Worm (Caenorhabditis elegans) whole organism, L4 larva: ENCODE data around the gene ZK637.4.

ENCODE experiments used
- D1046.2 ChIP-seq: fragments of 200-800 bp; sonication (Bioruptor generic); IDR thresholded peaks from 2 replicates; pipeline ENCODE4 v1.3.6; 2022; ENCODE audit warnings: missing genetic modification characterization, missing compliant biosample characterization
- F10B5.3 ChIP-seq: sonication (generic microtip); optimal IDR thresholded peaks from 2 replicates; lab custom pipeline; 2016; ENCODE audit warnings: mild to moderate bottlenecking, missing genetic modification characterization, missing compliant biosample characterization
- F26F4.8 ChIP-seq: fragments of 200-800 bp; sonication (Bioruptor generic); conservative IDR thresholded peaks from 2 replicates; pipeline ENCODE4 v1.3.6; 2022; ENCODE audit warnings: missing genetic modification characterization, missing compliant biosample characterization
- F44E2.7 ChIP-seq: fragments of 200-800 bp; sonication (Bioruptor generic); IDR thresholded peaks from 2 replicates; pipeline ENCODE4 v2.1.2; 2022; ENCODE audit warnings: missing genetic modification characterization, missing compliant biosample characterization
- R02D3.7 ChIP-seq: fragments of 150-350 bp; sonication (generic microtip); optimal IDR thresholded peaks from 3 replicates; lab custom pipeline; 2014; ENCODE audit warnings: missing biosample characterization, missing genetic modification characterization
- T20F7.1 ChIP-seq: fragments of 200-800 bp; sonication (Bioruptor generic); optimal IDR thresholded peaks from 2 replicates; lab custom pipeline; 2018; ENCODE audit warnings: mild to moderate bottlenecking, missing genetic modification characterization, missing compliant biosample characterization
- Y105C5A.15 ChIP-seq: fragments of 200-800 bp; sonication (Bioruptor generic); IDR thresholded peaks from 2 replicates; pipeline ENCODE4 v1.3.6; 2022; ENCODE audit warnings: missing genetic modification characterization, missing compliant biosample characterization
- Y5F2A.4 ChIP-seq: fragments of 200-800 bp; sonication (Bioruptor generic); optimal IDR thresholded peaks from 2 replicates; lab custom pipeline; 2018; ENCODE audit warnings: mild to moderate bottlenecking, missing genetic modification characterization, missing compliant biosample characterization
- arid-1 ChIP-seq: fragments of 200-800 bp; sonication (Bioruptor generic); conservative IDR thresholded peaks from 2 replicates; pipeline ENCODE4 v1.3.6; 2022; ENCODE audit warnings: missing genetic modification reagents, missing genetic modification characterization, missing compliant biosample characterization
- attf-4 ChIP-seq: sonication (generic microtip); optimal IDR thresholded peaks from 3 replicates; lab custom pipeline; 2017; ENCODE audit warnings: missing biosample characterization, missing genetic modification characterization
- ceh-44 ChIP-seq: fragments of 200-800 bp; sonication (Bioruptor generic); IDR thresholded peaks from 2 replicates; pipeline ENCODE4 v1.3.6; 2022; ENCODE audit warnings: missing genetic modification reagents, missing genetic modification characterization, missing compliant biosample characterization
- ceh-82 ChIP-seq: sonication (generic microtip); optimal IDR thresholded peaks from 2 replicates; lab custom pipeline; 2017; ENCODE audit warnings: missing biosample characterization, missing genetic modification characterization
- cey-2 ChIP-seq: sonication (generic microtip); optimal IDR thresholded peaks from 3 replicates; lab custom pipeline; 2017; ENCODE audit warnings: missing genetic modification characterization, mild to moderate bottlenecking, missing compliant biosample characterization, antibody characterized with exemption, borderline replicate concordance; ENCODE audit not compliant: insufficient read depth
- ctbp-1 ChIP-seq: fragments of 200-800 bp; sonication (Bioruptor generic); IDR thresholded peaks from 2 replicates; pipeline ENCODE4 v1.3.6; 2022; ENCODE audit warnings: missing genetic modification reagents, missing genetic modification characterization, missing compliant biosample characterization
- daf-16 ChIP-seq, 3 experiments: sonication (generic microtip); optimal IDR thresholded peaks; 2 replicates each; lab custom pipeline; 2016 to 2017; ENCODE audit warnings: missing genetic modification characterization in 3 of 3, missing genetic modification reagents in 3 of 3, mild to moderate bottlenecking in 2 of 3, missing compliant biosample characterization in 2 of 3, missing biosample characterization in 1 of 3, moderate library complexity in 1 of 3
- daf-19 ChIP-seq: fragments of 200-800 bp; sonication (Bioruptor generic); conservative IDR thresholded peaks from 2 replicates; pipeline ENCODE4 v1.3.6; 2022; ENCODE audit warnings: missing genetic modification characterization, missing compliant biosample characterization
- daf-8 ChIP-seq: fragments of 200-800 bp; sonication (Bioruptor generic); IDR thresholded peaks from 2 replicates; pipeline ENCODE4 v1.3.6; 2022; ENCODE audit warnings: missing genetic modification characterization, missing compliant biosample characterization
- duxl-1 ChIP-seq: sonication (generic microtip); optimal IDR thresholded peaks from 2 replicates; lab custom pipeline; 2016; ENCODE audit warnings: mild to moderate bottlenecking, missing genetic modification characterization, moderate library complexity, missing compliant biosample characterization; ENCODE audit not compliant: poor library complexity
- egl-27 ChIP-seq: sonication (generic microtip); optimal IDR thresholded peaks from 3 replicates; lab custom pipeline; 2017; ENCODE audit warnings: missing biosample characterization, missing genetic modification reagents, missing genetic modification characterization
- egl-43 ChIP-seq: fragments of 200-800 bp; sonication (Bioruptor generic); IDR thresholded peaks from 2 replicates; pipeline ENCODE4 v1.3.6; 2022; ENCODE audit warnings: missing genetic modification reagents, missing genetic modification characterization, missing compliant biosample characterization
- gei-8 ChIP-seq: fragments of 200-800 bp; sonication (Bioruptor generic); optimal IDR thresholded peaks from 2 replicates; lab custom pipeline; 2018; ENCODE audit warnings: mild to moderate bottlenecking, missing genetic modification characterization, missing compliant biosample characterization
- hlh-11 ChIP-seq: fragments of 200-800 bp; sonication (Bioruptor generic); optimal IDR thresholded peaks from 2 replicates; lab custom pipeline; 2018; ENCODE audit warnings: mild to moderate bottlenecking, missing genetic modification characterization, missing compliant biosample characterization
- lim-7 ChIP-seq: fragments of 200-800 bp; sonication (Bioruptor generic); IDR thresholded peaks from 2 replicates; pipeline ENCODE4 v1.3.6; 2022; ENCODE audit warnings: missing genetic modification characterization, missing compliant biosample characterization
- lin-1 ChIP-seq: fragments of 200-800 bp; sonication (Bioruptor generic); IDR thresholded peaks from 2 replicates; pipeline ENCODE4 v1.3.6; 2022; ENCODE audit warnings: missing genetic modification reagents, missing genetic modification characterization, missing compliant biosample characterization
- lin-29 ChIP-seq: fragments of 200-800 bp; sonication (Bioruptor generic); IDR thresholded peaks from 2 replicates; pipeline ENCODE4 v1.3.6; 2022; ENCODE audit warnings: missing genetic modification reagents, missing genetic modification characterization, missing compliant biosample characterization
- lin-39 ChIP-seq: fragments of 150-350 bp; optimal IDR thresholded peaks from 2 replicates; lab custom pipeline; 2014; ENCODE audit warnings: missing biosample characterization, missing genetic modification reagents, missing genetic modification characterization
- lir-3 ChIP-seq: sonication (generic microtip); optimal IDR thresholded peaks from 2 replicates; lab custom pipeline; 2016; ENCODE audit warnings: mild to moderate bottlenecking, missing genetic modification characterization, missing compliant biosample characterization
- lsy-2 ChIP-seq, 2 experiments: fragments of 150-350 bp in 1 of 2; sonication (generic microtip) in 1 of 2; optimal IDR thresholded peaks; 2 replicates each; lab custom pipeline; 2014 to 2017; ENCODE audit warnings: missing biosample characterization in 2 of 2, missing genetic modification characterization in 2 of 2
- madf-9 ChIP-seq: fragments of 200-800 bp; sonication (Bioruptor generic); conservative IDR thresholded peaks from 2 replicates; pipeline ENCODE4 v1.3.6; 2022; ENCODE audit warnings: missing genetic modification reagents, missing genetic modification characterization, missing compliant biosample characterization
- mdt-29 ChIP-seq: fragments of 200-800 bp; sonication (Bioruptor generic); IDR thresholded peaks from 2 replicates; pipeline ENCODE4 v1.3.6; 2022; ENCODE audit warnings: missing genetic modification reagents, missing genetic modification characterization, missing compliant biosample characterization
- mxl-3 ChIP-seq: fragments of 200-800 bp; sonication (Bioruptor generic); optimal IDR thresholded peaks from 2 replicates; lab custom pipeline; 2018; ENCODE audit warnings: mild to moderate bottlenecking, missing genetic modification characterization, missing compliant biosample characterization
- nhr-10 ChIP-seq: fragments of 150-350 bp; optimal IDR thresholded peaks from 2 replicates; lab custom pipeline; 2014; ENCODE audit warnings: missing biosample characterization, missing genetic modification characterization
- nhr-11 ChIP-seq: fragments of 150-350 bp; optimal IDR thresholded peaks from 2 replicates; lab custom pipeline; 2014; ENCODE audit warnings: missing biosample characterization, missing genetic modification characterization
- nhr-111 ChIP-seq: fragments of 200-800 bp; sonication (Bioruptor generic); optimal IDR thresholded peaks from 2 replicates; lab custom pipeline; 2018; ENCODE audit warnings: mild to moderate bottlenecking, missing genetic modification characterization, missing compliant biosample characterization
- nhr-237 ChIP-seq: sonication (generic microtip); optimal IDR thresholded peaks from 2 replicates; lab custom pipeline; 2017; ENCODE audit warnings: missing biosample characterization, missing genetic modification characterization
- nhr-25 ChIP-seq: sonication (generic microtip); optimal IDR thresholded peaks from 2 replicates; lab custom pipeline; 2017; ENCODE audit warnings: missing genetic modification characterization, mild to moderate bottlenecking, missing compliant biosample characterization, antibody characterized with exemption, moderate library complexity, borderline replicate concordance; ENCODE audit not compliant: insufficient read depth
- nhr-28 ChIP-seq: fragments of 150-350 bp; optimal IDR thresholded peaks from 2 replicates; lab custom pipeline; 2014; ENCODE audit warnings: missing biosample characterization, missing genetic modification characterization
- nhr-48 ChIP-seq: sonication (generic microtip); optimal IDR thresholded peaks from 2 replicates; lab custom pipeline; 2016; ENCODE audit warnings: mild to moderate bottlenecking, missing genetic modification characterization, missing compliant biosample characterization
- nhr-6 ChIP-seq: fragments of 150-350 bp; optimal IDR thresholded peaks from 2 replicates; lab custom pipeline; 2014; ENCODE audit warnings: missing biosample characterization, missing genetic modification characterization
- nhr-77 ChIP-seq: fragments of 150-350 bp; optimal IDR thresholded peaks from 2 replicates; lab custom pipeline; 2014; ENCODE audit warnings: missing biosample characterization, missing genetic modification characterization
- php-3 ChIP-seq: fragments of 200-800 bp; sonication (Bioruptor generic); IDR thresholded peaks from 2 replicates; pipeline ENCODE4 v1.3.6; 2022; ENCODE audit warnings: missing genetic modification reagents, missing genetic modification characterization, missing compliant biosample characterization
- sdz-12 ChIP-seq: fragments of 200-800 bp; sonication (Bioruptor generic); optimal IDR thresholded peaks from 2 replicates; lab custom pipeline; 2018; ENCODE audit warnings: mild to moderate bottlenecking, missing genetic modification characterization, missing compliant biosample characterization
- skn-1 ChIP-seq: fragments of 150-350 bp; optimal IDR thresholded peaks from 2 replicates; lab custom pipeline; 2014; ENCODE audit warnings: missing biosample characterization, missing genetic modification characterization
- spr-3 ChIP-seq: fragments of 200-800 bp; sonication (Bioruptor generic); optimal IDR thresholded peaks from 2 replicates; lab custom pipeline; 2018; ENCODE audit warnings: mild to moderate bottlenecking, missing genetic modification characterization, missing compliant biosample characterization
- unc-39 ChIP-seq: sonication (generic microtip); optimal IDR thresholded peaks from 2 replicates; lab custom pipeline; 2017; ENCODE audit warnings: missing biosample characterization, missing genetic modification characterization
- zag-1 ChIP-seq: fragments of 150-350 bp; optimal IDR thresholded peaks from 2 replicates; lab custom pipeline; 2014; ENCODE audit warnings: missing biosample characterization, missing genetic modification characterization
- zfp-2 ChIP-seq: sonication (generic microtip); optimal IDR thresholded peaks from 2 replicates; lab custom pipeline; 2016; ENCODE audit warnings: mild to moderate bottlenecking, missing genetic modification characterization, missing compliant biosample characterization
- zfp-3 ChIP-seq: fragments of 200-800 bp; sonication (Bioruptor generic); conservative IDR thresholded peaks from 2 replicates; pipeline ENCODE4 v1.3.6; 2022; ENCODE audit warnings: missing genetic modification reagents, missing genetic modification characterization, missing compliant biosample characterization
- zip-2 ChIP-seq: fragments of 150-350 bp; optimal IDR thresholded peaks from 2 replicates; lab custom pipeline; 2014; ENCODE audit warnings: missing biosample characterization, missing genetic modification characterization
- ztf-7 ChIP-seq: fragments of 150-350 bp; optimal IDR thresholded peaks from 2 replicates; lab custom pipeline; 2014; ENCODE audit warnings: missing biosample characterization, missing genetic modification characterization

Gene ZK637.4

DNA sequence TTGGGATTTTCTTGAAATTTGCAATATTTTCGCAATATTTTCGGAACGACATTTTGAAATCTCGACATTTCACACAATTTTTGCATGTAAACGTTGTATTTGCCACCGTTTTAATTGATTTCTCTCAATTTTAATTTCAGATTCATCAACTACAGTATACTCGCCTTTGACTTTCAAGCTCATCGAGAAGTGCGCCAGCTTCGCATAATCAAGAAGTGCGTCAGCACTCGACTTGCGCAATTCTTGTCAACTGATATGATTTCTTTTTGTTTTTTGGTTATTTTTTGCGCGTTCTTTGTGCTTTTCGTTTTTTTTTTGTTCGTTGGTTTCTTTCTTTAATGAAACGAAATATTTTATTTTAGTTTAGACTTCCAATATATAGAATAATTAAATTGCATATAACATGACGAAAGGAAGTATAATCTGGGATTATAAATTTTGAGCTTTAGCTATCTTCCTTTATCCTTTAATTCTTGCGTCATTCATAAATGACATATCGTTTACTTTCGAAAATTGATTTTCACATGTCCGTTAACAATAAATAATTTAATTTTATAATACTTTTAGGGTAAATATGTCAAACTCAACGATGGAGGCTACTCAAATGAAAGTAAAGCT, 6.3 kb upstream of the ZK637.4 start, which contains the start of gene famh-136 (continued):
- TF ChIP-seq F44E2.7 (GFP tag; lab: Robert Waterston, UW) (no peak), lir-3 (no peak), zip-2 (tag; lab: Kevin White, UChicago) (peak; percentile 52), cey-2 (tag; lab: Kevin White, UChicago) (no peak), daf-8 (no peak), zfp-3 (peak; percentile 66; the same call in 1 of the 2 replicates), ztf-7 (tag; lab: Kevin White, UChicago) (peak; percentile 64), D1046.2 (GFP tag; lab: Robert Waterston, UW) (0 out of 2 replicates have a peak, but pooled peaks have one; percentile 11), sdz-12 (GFP tag; lab: Kevin White, UChicago) (no peak), F10B5.3 (tag; lab: Kevin White, UChicago) (peak; percentile 74), T20F7.1 (GFP tag; lab: Kevin White, UChicago) (peak; percentile 82), madf-9 (0 out of 2 replicates have a peak, but pooled peaks have one; percentile 33), Y105C5A.15 (no peak), lin-1 (no peak), F26F4.8 (GFP tag; lab: Robert Waterston, UW) (no peak), ceh-44 (GFP tag; lab: Robert Waterston, UW) (no peak), php-3 (peak; percentile 56), nhr-237 (tag; lab: Kevin White, UChicago) (no peak), ceh-82 (tag; lab: Kevin White, UChicago) (no peak), arid-1 (peak; percentile 82), nhr-111 (GFP tag; lab: Kevin White, UChicago) (no peak), lim-7 (no peak), gei-8 (GFP tag; lab: Kevin White, UChicago) (no peak), lsy-2 (tag; optimal IDR thresholded peaks at IDR 0.05; lab: Kevin White, UChicago) (peak; percentile 27 to 95), spr-3 (peak; percentile 38), mdt-29 (GFP tag; lab: Robert Waterston, UW) (peak; percentile 60; the same call in 1 of the 2 replicates), unc-39 (no peak), skn-1 (no peak), daf-16 (GFP tag; optimal IDR thresholded peaks at IDR 0.05; lab: Kevin White, UChicago) (peak; percentile 23 to 78), daf-16 (tag; optimal IDR thresholded peaks at IDR 0.05; lab: Kevin White, UChicago) (peak; percentile 78), daf-19 (no peak), egl-27 (no peak), zag-1 (tag; lab: Kevin White, UChicago) (no peak), nhr-6 (tag; lab: Kevin White, UChicago) (peak; percentile 65), nhr-77 (tag; lab: Kevin White, UChicago) (peak; percentile 90), R02D3.7 (no peak), ctbp-1 (GFP tag; lab: Robert Waterston, UW) (peak; percentile 80), attf-4 (tag; lab: Kevin White, UChicago) (no peak), zfp-2 (tag; lab: Kevin White, UChicago) (no peak), nhr-11 (peak; percentile 75), duxl-1 (peak; percentile 52), mxl-3 (GFP tag; lab: Kevin White, UChicago) (peak; percentile 41), lin-29 (no peak), nhr-25 (tag; lab: Kevin White, UChicago) (no peak), Y5F2A.4 (no peak), nhr-48 (tag; lab: Kevin White, UChicago) (peak; percentile 79), nhr-28 (tag; lab: Kevin White, UChicago) (peak; percentile 82), hlh-11 (peak; percentile 91), lin-39 (tag; lab: Kevin White, UChicago) (no peak), nhr-10 (tag; lab: Kevin White, UChicago) (no peak), egl-43 (GFP tag; lab: Robert Waterston, UW) (no peak)
